Fruit fly (Drosophila melanogaster) whole organism, pupa: Measurements from ENCODE around the gene CG3630.

Source experiments
- CG10348 ChIP-seq: fragments of 200-800 bp; sonication (Bioruptor generic); IDR thresholded peaks from 2 replicates; pipeline ENCODE4 v1.3.6; 2022; ENCODE audit warnings: missing biosample characterization, missing genetic modification characterization
- CG12605 ChIP-seq: fragments of 200-800 bp; sonication (Bioruptor generic); IDR thresholded peaks from 2 replicates; pipeline ENCODE4 v1.3.6; 2022; ENCODE audit warnings: missing biosample characterization, missing genetic modification characterization
- CG13204 ChIP-seq: fragments of 200-800 bp; sonication (Bioruptor generic); optimal IDR thresholded peaks from 2 replicates; lab custom pipeline; 2018; ENCODE audit warnings: missing biosample characterization, mild to moderate bottlenecking, missing genetic modification characterization, moderate library complexity
- CG14655 ChIP-seq: fragments of 200-800 bp; sonication (Bioruptor generic); optimal IDR thresholded peaks from 3 replicates; lab custom pipeline; 2017; ENCODE audit warnings: mild to moderate bottlenecking, missing biosample characterization, missing genetic modification reagents, missing genetic modification characterization
- CG15710 ChIP-seq: fragments of 200-800 bp; sonication (Bioruptor generic); optimal IDR thresholded peaks from 2 replicates; lab custom pipeline; 2018; ENCODE audit warnings: missing biosample characterization, mild to moderate bottlenecking, missing genetic modification characterization, moderate library complexity
- CG17806 ChIP-seq: fragments of 200-800 bp; sonication (Bioruptor generic); optimal IDR thresholded peaks from 2 replicates; lab custom pipeline; 2018; ENCODE audit warnings: missing biosample characterization, mild to moderate bottlenecking, missing genetic modification characterization, moderate library complexity
- CG32121 ChIP-seq: fragments of 200-800 bp; sonication (Bioruptor generic); IDR thresholded peaks from 2 replicates; pipeline ENCODE4 v1.3.6; 2022; ENCODE audit warnings: missing biosample characterization, missing genetic modification characterization
- CG34367 ChIP-seq: fragments of 200-800 bp; sonication (Bioruptor generic); optimal IDR thresholded peaks from 2 replicates; lab custom pipeline; 2018; ENCODE audit warnings: missing biosample characterization, mild to moderate bottlenecking, missing genetic modification characterization
- CG4496 ChIP-seq: fragments of 200-800 bp; sonication (Bioruptor generic); IDR thresholded peaks from 3 replicates; pipeline ENCODE4 v1.3.6; 2022; ENCODE audit warnings: missing biosample characterization, missing genetic modification characterization
- CG8159 ChIP-seq: fragments of 200-800 bp; sonication (Bioruptor generic); optimal IDR thresholded peaks from 3 replicates; lab custom pipeline; 2018; ENCODE audit warnings: missing biosample characterization, mild to moderate bottlenecking, missing genetic modification characterization, moderate library complexity
- CG8301 ChIP-seq: fragments of 200-800 bp; sonication (Bioruptor generic); optimal IDR thresholded peaks from 2 replicates; lab custom pipeline; 2018; ENCODE audit warnings: missing biosample characterization, mild to moderate bottlenecking, missing genetic modification characterization
- CG9948 ChIP-seq: fragments of 200-800 bp; sonication (Bioruptor generic); optimal IDR thresholded peaks from 2 replicates; lab custom pipeline; 2018; ENCODE audit warnings: missing biosample characterization, mild to moderate bottlenecking, missing genetic modification characterization, moderate library complexity
- D1 ChIP-seq: fragments of 200-800 bp; sonication (Bioruptor generic); optimal IDR thresholded peaks from 2 replicates; lab custom pipeline; 2018; ENCODE audit warnings: missing biosample characterization, mild to moderate bottlenecking, missing genetic modification characterization, moderate library complexity
- EcR ChIP-seq: fragments of 200-800 bp; sonication (Bioruptor generic); optimal IDR thresholded peaks from 3 replicates; lab custom pipeline; 2019; ENCODE audit warnings: missing biosample characterization, missing genetic modification characterization, mild to moderate bottlenecking, moderate library complexity, missing genetic modification reagents
- Ets98B ChIP-seq: fragments of 200-800 bp; sonication (Bioruptor generic); IDR thresholded peaks from 2 replicates; pipeline ENCODE4 v1.3.6; 2022; ENCODE audit warnings: missing biosample characterization, missing genetic modification characterization
- Pif1A ChIP-seq: fragments of 200-800 bp; sonication (Bioruptor generic); optimal IDR thresholded peaks from 3 replicates; lab custom pipeline; 2016; ENCODE audit warnings: missing biosample characterization, missing genetic modification characterization
- Pif1B ChIP-seq: fragments of 200-800 bp; sonication (Bioruptor generic); optimal IDR thresholded peaks from 3 replicates; lab custom pipeline; 2016; ENCODE audit warnings: missing biosample characterization, missing genetic modification characterization
- Snoo ChIP-seq: fragments of 200-800 bp; sonication (Bioruptor generic); optimal IDR thresholded peaks from 3 replicates; lab custom pipeline; 2017; ENCODE audit warnings: missing biosample characterization, mild to moderate bottlenecking, missing genetic modification characterization, inconsistent platforms
- fd96Ca ChIP-seq: fragments of 200-800 bp; sonication (Bioruptor generic); IDR thresholded peaks from 3 replicates; pipeline ENCODE4 v1.3.6; 2022; ENCODE audit warnings: missing biosample characterization, missing genetic modification characterization
- gl ChIP-seq: fragments of 200-800 bp; sonication (Bioruptor generic); optimal IDR thresholded peaks from 2 replicates; lab custom pipeline; 2018; ENCODE audit warnings: missing biosample characterization, mild to moderate bottlenecking, missing genetic modification characterization
- rn ChIP-seq: fragments of 200-800 bp; sonication (Bioruptor generic); IDR thresholded peaks from 2 replicates; pipeline ENCODE4 v1.3.6; 2022; ENCODE audit warnings: missing biosample characterization, missing genetic modification characterization

CG3630 gene

dm6 chrX:2175956-2176469 is 14.0 kb downstream of the CG3630 start, which contains the start of gene Cyp4d2:
Cyp4d2 (plus strand) TSS chrX:2176006.
- TF ChIP-seq CG15710 (tag; lab: Kevin White, UChicago) (no peak), CG8301 (no peak), rn (GFP tag; lab: Robert Waterston, UW) (no peak), Pif1B (GFP tag; lab: Kevin White, UChicago) (no peak), CG12605 (GFP tag; lab: Robert Waterston, UW) (no peak), Snoo (tag; lab: Kevin White, UChicago) (no peak), CG4496 (GFP tag; lab: Robert Waterston, UW) (no peak), EcR (GFP tag; lab: Kevin White, UChicago) (no peak), CG13204 (GFP tag; lab: Kevin White, UChicago) (no peak), CG10348 (GFP tag; lab: Robert Waterston, UW) (no peak), Pif1A (no peak), fd96Ca (no peak), D1 (tag; lab: Kevin White, UChicago) (no peak), CG34367 (tag; lab: Kevin White, UChicago) (no peak), CG14655 (GFP tag; lab: Kevin White, UChicago) (no peak), gl (tag; lab: Kevin White, UChicago) (no peak), CG17806 (tag; lab: Kevin White, UChicago) (no peak), CG8159 (tag; lab: Kevin White, UChicago) (no peak), CG32121 (GFP tag; lab: Robert Waterston, UW) (no peak), Ets98B (no peak)

- TF ChIP-seq CG14655 (GFP tag; lab: Kevin White, UChicago) (no peak), CG9948 (tag; lab: Kevin White, UChicago) (no peak), CG17806 (tag; lab: Kevin White, UChicago) (no peak), Ets98B (no peak), CG13204 (GFP tag; lab: Kevin White, UChicago) (no peak), fd96Ca (no peak)
Observed at dm6 chrX:2178802-2179201, 16.8 kb downstream of the CG3630 start, which contains the start of gene Cyp4ae1. Cyp4ae1 (plus strand) TSS chrX:2179007.

DNA sequence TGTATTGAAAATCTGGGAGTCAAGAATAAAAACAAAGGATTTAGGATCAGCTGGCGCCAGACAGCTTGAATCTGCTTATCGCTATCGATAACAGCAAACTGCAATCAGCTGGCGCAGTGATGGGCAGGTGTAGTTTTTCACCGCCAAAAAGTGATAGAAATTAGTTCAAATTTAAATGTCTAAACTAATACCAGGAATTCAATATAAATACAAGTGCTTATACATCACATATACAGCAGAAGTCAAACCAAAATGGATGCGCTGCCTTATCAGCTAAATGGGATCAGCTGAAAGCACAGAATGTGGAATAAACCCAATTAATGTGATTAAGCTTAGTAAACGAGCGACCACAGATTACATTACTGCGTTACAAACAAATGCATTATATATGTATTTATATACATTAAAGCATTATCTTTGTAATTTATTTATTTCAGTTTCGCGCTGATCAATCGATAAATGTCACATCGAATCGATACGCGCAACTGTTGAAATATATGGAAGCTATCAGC is 18.8 kb downstream of the CG3630 start, which contains the start of gene pn:
TSS of gene pn (plus strand) at position 462 of the 512 bp plus-strand sequence.
- TF ChIP-seq CG17806 (tag; lab: Kevin White, UChicago) = no peak
- TF ChIP-seq Ets98B = no peak
- TF ChIP-seq fd96Ca = no peak
- TF ChIP-seq CG4496 (GFP tag; lab: Robert Waterston, UW) = no peak
- TF ChIP-seq CG9948 (tag; lab: Kevin White, UChicago) = no peak
- TF ChIP-seq CG8159 (tag; lab: Kevin White, UChicago) = no peak
- no peak for TF ChIP-seq Pif1B (GFP tag; lab: Kevin White, UChicago)
- no peak for TF ChIP-seq rn (GFP tag; lab: Robert Waterston, UW)
- no peak for TF ChIP-seq EcR (GFP tag; lab: Kevin White, UChicago)

DNA sequence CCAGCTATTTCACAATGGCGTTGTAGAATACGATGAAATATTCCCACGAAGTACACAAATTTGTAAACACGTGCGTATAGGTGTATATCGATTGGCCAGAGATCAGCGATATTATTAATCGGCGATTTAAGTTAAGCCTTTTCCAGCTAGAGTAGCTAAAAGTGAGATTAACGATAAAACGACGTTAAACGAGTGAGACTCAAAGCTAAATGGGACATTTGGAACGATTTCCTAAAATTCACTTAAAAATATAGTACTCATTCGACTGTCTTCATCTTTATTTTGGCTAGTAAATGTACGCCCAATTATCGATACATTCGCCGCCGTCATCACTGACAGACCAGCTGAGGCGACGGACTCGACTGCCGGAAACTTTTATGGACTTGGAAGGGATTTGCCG is 22.6 kb downstream of the CG3630 start, which contains the start of the genes Nmd3 and CG17776:
TSS of gene Nmd3 (minus strand) at position 106 of the 400 bp plus-strand sequence.
TSS of gene CG17776 (plus strand) at position 163 of the 400 bp plus-strand sequence.
- TF ChIP-seq Pif1A = no peak
- TF ChIP-seq Snoo (tag; lab: Kevin White, UChicago) = no peak
- TF ChIP-seq CG13204 (GFP tag; lab: Kevin White, UChicago) = no peak
- TF ChIP-seq EcR (GFP tag; lab: Kevin White, UChicago) = no peak
- TF ChIP-seq, all 21 proteins: peak for 0

DNA sequence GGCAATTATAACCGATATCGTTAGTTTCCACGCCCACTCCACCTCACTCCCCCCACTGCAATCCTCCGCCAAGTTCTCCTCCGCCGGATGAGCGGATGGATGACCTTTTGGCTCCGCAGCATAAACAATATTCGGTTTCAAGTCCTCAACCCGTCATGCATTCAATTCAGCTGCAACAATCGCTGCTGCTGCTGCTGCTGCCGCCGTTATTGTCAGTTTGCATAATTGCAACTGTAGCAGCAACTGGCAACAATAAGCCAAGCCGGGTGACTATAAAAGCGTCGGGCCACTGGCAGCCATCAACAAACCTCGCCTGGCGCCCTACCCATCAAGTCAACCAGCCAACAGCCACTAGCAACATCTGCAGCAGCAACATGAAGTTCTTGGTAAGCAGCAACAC is 24.6 kb downstream of the CG3630 start, which contains the start of gene CG17777:
TSS of gene CG17777 (plus strand) at position 301 of the 400 bp plus-strand sequence.
- no peak for TF ChIP-seq Pif1A
- no peak for TF ChIP-seq CG8301
- TF ChIP-seq CG17806 (tag; lab: Kevin White, UChicago) = no peak
- no peak for TF ChIP-seq CG4496 (GFP tag; lab: Robert Waterston, UW)
- TF ChIP-seq gl (tag; lab: Kevin White, UChicago) = no peak
- TF ChIP-seq CG14655 (GFP tag; lab: Kevin White, UChicago) = no peak
- TF ChIP-seq Snoo (tag; lab: Kevin White, UChicago) = no peak
- TF ChIP-seq EcR (GFP tag; lab: Kevin White, UChicago) = no peak
- no peak for TF ChIP-seq CG9948 (tag; lab: Kevin White, UChicago)
- TF ChIP-seq fd96Ca = no peak
- no peak for TF ChIP-seq CG34367 (tag; lab: Kevin White, UChicago)
- no peak for TF ChIP-seq CG8159 (tag; lab: Kevin White, UChicago)
- no peak for TF ChIP-seq CG12605 (GFP tag; lab: Robert Waterston, UW)
- no peak for TF ChIP-seq CG10348 (GFP tag; lab: Robert Waterston, UW)
- no peak for TF ChIP-seq D1 (tag; lab: Kevin White, UChicago)
- no peak for TF ChIP-seq CG13204 (GFP tag; lab: Kevin White, UChicago)
- TF ChIP-seq CG32121 (GFP tag; lab: Robert Waterston, UW) = no peak
- no peak for TF ChIP-seq Pif1B (GFP tag; lab: Kevin White, UChicago)
- TF ChIP-seq CG15710 (tag; lab: Kevin White, UChicago) = no peak
- no peak for TF ChIP-seq Ets98B

dm6 chrX:2187520-2187919 is 25.5 kb downstream of the CG3630 start, which contains the start of gene CG3457:
CG3457 (plus strand) TSS chrX:2187820.
- TF ChIP-seq rn (GFP tag; lab: Robert Waterston, UW) (no peak), CG34367 (tag; lab: Kevin White, UChicago) (no peak), CG17806 (tag; lab: Kevin White, UChicago) (no peak), CG4496 (GFP tag; lab: Robert Waterston, UW) (no peak), Ets98B (no peak), Pif1B (GFP tag; lab: Kevin White, UChicago) (no peak), CG8159 (tag; lab: Kevin White, UChicago) (no peak), D1 (tag; lab: Kevin White, UChicago) (no peak), EcR (GFP tag; lab: Kevin White, UChicago) (no peak), CG12605 (GFP tag; lab: Robert Waterston, UW) (no peak), CG10348 (GFP tag; lab: Robert Waterston, UW) (no peak), CG8301 (no peak)
